Fruit fly (Drosophila melanogaster): Measurements from ENCODE around the gene CG10317.

- no peak for TF ChIP-seq psq (GFP tag; optimal IDR thresholded peaks at IDR 0.05)
- no peak for TF ChIP-seq br (GFP tag; optimal IDR thresholded peaks at IDR 0.05)
- TF ChIP-seq HLH106 (tag; optimal IDR thresholded peaks at IDR 0.05) = no peak
These were observed 13.5 kb downstream of the CG10317 start, which contains the start of gene CG10311 for dm6 chr3R:16356863-16357215.

All from whole organism, wandering third instar larva.